Worm (Caenorhabditis elegans) whole organism, early embryonic: ENCODE measurements around the gene vkmt-1.
"Not testable (repeated sequence)": the region's sequence is repeated elsewhere in the genome, so short reads cannot be mapped to it uniquely, and the experiment has no call there.

Experiments used
- B0310.2 ChIP-seq: sonication (generic microtip); optimal IDR thresholded peaks from 2 replicates; lab custom pipeline; 2016; ENCODE audit warnings: mild to moderate bottlenecking, missing genetic modification characterization, missing compliant biosample characterization
- F13C5.2 ChIP-seq: sonication (generic microtip); optimal IDR thresholded peaks from 2 replicates; lab custom pipeline; 2017; ENCODE audit warnings: mild to moderate bottlenecking, missing genetic modification characterization, inconsistent platforms, missing compliant biosample characterization
- aly-1 ChIP-seq: sonication (generic microtip); optimal IDR thresholded peaks from 2 replicates; lab custom pipeline; 2016; ENCODE audit warnings: missing genetic modification characterization, missing compliant biosample characterization
- ama-1 ChIP-seq: fragments of 150-350 bp; optimal IDR thresholded peaks from 2 replicates; lab custom pipeline; 2014
- ceh-13 ChIP-seq: fragments of 200-800 bp; sonication (Bioruptor generic); optimal IDR thresholded peaks from 2 replicates; lab custom pipeline; 2018; ENCODE audit warnings: mild to moderate bottlenecking, missing genetic modification characterization, missing compliant biosample characterization
- ceh-36 ChIP-seq: sonication (generic microtip); optimal IDR thresholded peaks from 2 replicates; lab custom pipeline; 2016; ENCODE audit warnings: missing genetic modification characterization, inconsistent platforms, missing compliant biosample characterization
- ets-7 ChIP-seq: sonication (generic microtip); optimal IDR thresholded peaks from 2 replicates; lab custom pipeline; 2016; ENCODE audit warnings: missing genotype, missing genetic modification characterization, missing compliant biosample characterization
- flt-1 ChIP-seq: fragments of 200-800 bp; sonication (Bioruptor generic); IDR thresholded peaks from 2 replicates; pipeline ENCODE4 v1.3.6; 2022; ENCODE audit warnings: missing genetic modification characterization, missing compliant biosample characterization
- hmbx-1 ChIP-seq: sonication (generic microtip); optimal IDR thresholded peaks from 2 replicates; lab custom pipeline; 2016; ENCODE audit warnings: mild to moderate bottlenecking, missing genetic modification characterization, missing compliant biosample characterization
- hmg-4 ChIP-seq: fragments of 200-800 bp; sonication (Bioruptor generic); optimal IDR thresholded peaks from 2 replicates; lab custom pipeline; 2018; ENCODE audit warnings: mild to moderate bottlenecking, missing genetic modification characterization, missing compliant biosample characterization
- hnd-1 ChIP-seq: sonication (generic microtip); optimal IDR thresholded peaks from 2 replicates; lab custom pipeline; 2016; ENCODE audit warnings: missing genetic modification characterization, missing compliant biosample characterization
- pes-1 ChIP-seq: fragments of 200-800 bp; sonication (Bioruptor generic); IDR thresholded peaks from 2 replicates; pipeline ENCODE4 v1.3.6; 2022; ENCODE audit warnings: missing genetic modification reagents, missing genetic modification characterization, missing compliant biosample characterization
- scrt-1 ChIP-seq: fragments of 200-800 bp; sonication (Bioruptor generic); IDR thresholded peaks from 2 replicates; pipeline ENCODE4 v1.3.6; 2022; ENCODE audit warnings: missing genetic modification characterization, missing compliant biosample characterization
- sea-1 ChIP-seq: fragments of 200-800 bp; sonication (Bioruptor generic); conservative IDR thresholded peaks from 2 replicates; pipeline ENCODE4 v1.3.6; 2022; ENCODE audit warnings: missing genetic modification characterization, missing compliant biosample characterization
- tbx-11 ChIP-seq: fragments of 200-800 bp; sonication (Bioruptor generic); IDR thresholded peaks from 2 replicates; pipeline ENCODE4 v1.3.6; 2022; ENCODE audit warnings: missing genetic modification characterization, missing compliant biosample characterization
- tbx-37 ChIP-seq: fragments of 200-800 bp; sonication (Bioruptor generic); conservative IDR thresholded peaks from 2 replicates; pipeline ENCODE4 v1.3.6; 2022; ENCODE audit warnings: missing genetic modification reagents, missing genetic modification characterization, missing compliant biosample characterization
- tra-4 ChIP-seq: sonication (generic microtip); optimal IDR thresholded peaks from 2 replicates; lab custom pipeline; 2017; ENCODE audit warnings: missing genetic modification characterization, missing compliant biosample characterization

Gene vkmt-1

ce11 chrIV:12307720-12308119 is 29.2 kb downstream of the vkmt-1 start, which contains the start of gene oac-57:
TSS of gene oac-57 (minus strand) at chrIV:12307820.
- TF ChIP-seq hmg-4 (GFP tag; lab: Kevin White, UChicago), result no peak
- TF ChIP-seq ets-7, result no peak
- TF ChIP-seq flt-1 (GFP tag; lab: Robert Waterston, UW), result no peak
- no peak for TF ChIP-seq tra-4 (tag; lab: Kevin White, UChicago)
- TF ChIP-seq tbx-37 (GFP tag; lab: Robert Waterston, UW), result no peak
- TF ChIP-seq ama-1 (lab: Kevin White, UChicago), result no peak
- TF ChIP-seq ceh-13, result no peak
- TF ChIP-seq tbx-11 (GFP tag; lab: Robert Waterston, UW), result no peak
- no peak for TF ChIP-seq sea-1 (GFP tag; lab: Robert Waterston, UW)
- no peak for TF ChIP-seq aly-1
- TF ChIP-seq F13C5.2, result no peak
- no peak for TF ChIP-seq B0310.2 (tag; lab: Kevin White, UChicago)

DNA sequence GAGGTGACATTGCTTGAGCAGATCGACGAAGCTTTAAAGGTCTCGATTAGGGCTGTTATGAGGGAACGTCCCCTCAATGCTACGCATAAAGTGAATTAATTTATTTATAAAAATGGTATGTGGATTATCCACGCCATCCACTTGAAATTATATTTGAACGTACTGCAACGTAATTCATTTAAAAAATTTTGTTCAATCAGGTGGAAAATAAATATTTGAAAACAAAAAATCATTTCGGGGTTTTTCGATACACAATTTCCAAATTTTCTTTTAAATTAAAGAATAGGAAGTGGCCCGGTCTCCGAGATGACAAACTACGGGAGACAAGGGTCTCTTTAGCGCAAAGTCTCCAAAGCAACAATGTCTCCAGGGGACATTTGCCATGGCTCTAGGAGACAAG is 33.1 kb downstream of the vkmt-1 start, which contains the start of gene oac-58:
Gene oac-58 (minus strand): TSS at position 101 of the 400 bp plus-strand sequence.
- TF ChIP-seq hmg-4 (GFP tag; lab: Kevin White, UChicago) (no peak), flt-1 (GFP tag; lab: Robert Waterston, UW) (no peak), hnd-1 (tag; lab: Kevin White, UChicago) (no peak), tbx-11 (GFP tag; lab: Robert Waterston, UW) (no peak), tra-4 (tag; lab: Kevin White, UChicago) (no peak), ama-1 (lab: Kevin White, UChicago) (no peak), tbx-37 (GFP tag; lab: Robert Waterston, UW) (no peak), ets-7 (no peak), hmbx-1 (tag; lab: Kevin White, UChicago) (no peak), ceh-36 (no peak), B0310.2 (tag; lab: Kevin White, UChicago) (no peak), aly-1 (no peak), F13C5.2 (no peak), ceh-13 (no peak), pes-1 (GFP tag; lab: Robert Waterston, UW) (no peak), scrt-1 (no peak), sea-1 (GFP tag; lab: Robert Waterston, UW) (no peak)

DNA sequence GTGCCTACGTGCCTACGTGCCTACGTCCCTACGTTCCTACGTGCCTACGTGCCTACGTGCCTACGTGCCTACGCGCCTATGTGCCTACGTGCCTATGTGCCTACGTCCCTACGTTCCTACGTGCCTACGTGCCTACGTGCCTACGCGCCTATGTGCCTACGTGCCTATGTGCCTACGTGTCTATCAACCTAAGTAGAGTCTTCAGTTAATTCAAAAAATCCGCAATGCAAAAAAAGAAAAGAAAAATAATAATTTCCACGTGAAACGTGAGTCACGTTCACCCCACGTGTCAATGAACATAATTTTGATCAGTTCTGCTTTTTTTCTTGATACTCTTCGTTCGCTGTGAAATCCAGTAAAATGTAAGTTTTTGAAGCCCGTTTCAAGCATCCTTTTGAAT is 48.4 kb downstream of the vkmt-1 start, which contains the start of gene F19B6.3:
Gene F19B6.3 (plus strand): TSS at position 301 of the 400 bp plus-strand sequence.
- TF ChIP-seq ama-1 (lab: Kevin White, UChicago); tbx-37 (GFP tag; lab: Robert Waterston, UW); hmg-4 (GFP tag; lab: Kevin White, UChicago): not testable (repeated sequence)
